Worm (Caenorhabditis elegans): ENCODE data around the gene lys-5.

DNA sequence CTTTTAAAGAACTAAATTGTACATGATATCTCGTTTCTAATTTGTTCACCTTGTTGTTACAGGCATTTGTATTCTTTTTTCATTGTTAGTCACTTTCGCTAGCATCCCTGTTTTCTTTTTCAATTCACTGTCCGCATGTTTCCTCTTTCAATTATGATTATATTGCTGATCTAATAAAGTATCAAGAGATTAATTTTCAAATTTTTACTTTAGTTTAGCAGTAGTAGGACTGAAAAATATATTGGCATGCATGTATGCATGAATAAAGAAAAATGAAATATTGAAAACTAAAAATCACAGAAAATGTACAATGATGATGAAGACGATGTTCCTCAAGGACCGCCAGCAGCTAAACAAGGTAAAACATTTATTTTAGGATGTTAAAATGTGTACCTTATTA, 12.6 kb upstream of the lys-5 start, which contains the start of gene rbm-17:
- TF ChIP-seq irx-1 (tag; optimal IDR thresholded peaks at IDR 0.05), result no peak
- TF ChIP-seq skn-1 (tag; optimal IDR thresholded peaks at IDR 0.05), result no peak
- no peak for TF ChIP-seq lin-39 (tag; optimal IDR thresholded peaks at IDR 0.05)
- no peak for TF ChIP-seq ces-1 (GFP tag; optimal IDR thresholded peaks at IDR 0.05)
- no peak for TF ChIP-seq nhr-77 (tag; optimal IDR thresholded peaks at IDR 0.05)

Data from whole organism, L1 larva.